Worm (Caenorhabditis elegans) whole organism, L2 larva: ENCODE measurements around the gene F19F10.1.

Experiments used
- ZK546.5 ChIP-seq: sonication (generic microtip); optimal IDR thresholded peaks from 2 replicates; lab custom pipeline; 2017; ENCODE audit warnings: missing biosample characterization, missing genetic modification characterization
- fos-1 ChIP-seq: fragments of 150-350 bp; optimal IDR thresholded peaks from 2 replicates; lab custom pipeline; 2014; ENCODE audit warnings: missing biosample characterization, missing genetic modification characterization
- mdl-1 ChIP-seq, 2 experiments: fragments of 150-350 bp in 1 of 2; sonication (generic microtip) in 1 of 2; optimal IDR thresholded peaks; 2 replicates each; lab custom pipeline; 2017; ENCODE audit warnings: missing biosample characterization in 2 of 2, missing genetic modification characterization in 2 of 2
- nhr-11 ChIP-seq: fragments of 150-350 bp; optimal IDR thresholded peaks from 2 replicates; lab custom pipeline; 2014; ENCODE audit warnings: missing biosample characterization, missing genetic modification characterization
- nhr-12 ChIP-seq: fragments of 150-350 bp; optimal IDR thresholded peaks from 2 replicates; lab custom pipeline; 2014; ENCODE audit warnings: missing biosample characterization, missing genetic modification characterization
- nhr-237 ChIP-seq: fragments of 150-350 bp; optimal IDR thresholded peaks from 2 replicates; lab custom pipeline; 2014; ENCODE audit warnings: missing biosample characterization, missing genetic modification characterization
- nhr-77 ChIP-seq: fragments of 150-350 bp; optimal IDR thresholded peaks from 2 replicates; lab custom pipeline; 2014; ENCODE audit warnings: missing biosample characterization, missing genetic modification characterization
- skn-1 ChIP-seq: sonication (generic microtip); optimal IDR thresholded peaks from 2 replicates; lab custom pipeline; 2017; ENCODE audit warnings: missing biosample characterization, missing genetic modification characterization
- sma-9 ChIP-seq, 2 experiments: fragments of 150-350 bp in 1 of 2; sonication (generic microtip) in 1 of 2; optimal IDR thresholded peaks; 2 replicates each; lab custom pipeline; 2014 to 2016; ENCODE audit warnings: missing genetic modification characterization in 2 of 2, mild to moderate bottlenecking in 1 of 2, missing biosample characterization in 1 of 2, missing compliant biosample characterization in 1 of 2, missing genetic modification reagents in 1 of 2, moderate library complexity in 1 of 2
- unc-55 ChIP-seq: fragments of 150-350 bp; sonication (generic microtip); optimal IDR thresholded peaks from 3 replicates; lab custom pipeline; 2014; ENCODE audit warnings: missing biosample characterization, missing genetic modification reagents, missing genetic modification characterization

ce11 chrV:7543728-7544127, 19.3 kb upstream of the F19F10.1 start:
- TF ChIP-seq nhr-237 (tag; lab: Kevin White, UChicago) = no peak
- TF ChIP-seq nhr-12 (tag; lab: Kevin White, UChicago) = no peak
- TF ChIP-seq fos-1 = no peak
- no peak for TF ChIP-seq ZK546.5
- TF ChIP-seq sma-9 (GFP tag; optimal IDR thresholded peaks at IDR 0.05; lab: Kevin White, UChicago) = peak; percentile 2
- TF ChIP-seq sma-9 (tag; optimal IDR thresholded peaks at IDR 0.05; lab: Kevin White, UChicago) = no peak
- no peak for TF ChIP-seq nhr-11 (tag; lab: Kevin White, UChicago)
- no peak for TF ChIP-seq unc-55 (GFP tag; lab: Kevin White, UChicago)
- no peak for TF ChIP-seq skn-1 (tag; lab: Kevin White, UChicago)
- TF ChIP-seq nhr-77 (tag; lab: Kevin White, UChicago) = no peak
- TF ChIP-seq mdl-1 (tag; optimal IDR thresholded peaks at IDR 0.05; lab: Kevin White, UChicago) = no peak
